Worm (Caenorhabditis elegans) whole organism, early embryonic: ENCODE measurements around the gene M142.5.

Source experiments
- ama-1 ChIP-seq: fragments of 150-350 bp; optimal IDR thresholded peaks from 2 replicates; lab custom pipeline; 2014
- hmg-4 ChIP-seq: fragments of 200-800 bp; sonication (Bioruptor generic); optimal IDR thresholded peaks from 2 replicates; lab custom pipeline; 2018; ENCODE audit warnings: mild to moderate bottlenecking, missing genetic modification characterization, missing compliant biosample characterization
- scrt-1 ChIP-seq: fragments of 200-800 bp; sonication (Bioruptor generic); IDR thresholded peaks from 2 replicates; pipeline ENCODE4 v1.3.6; 2022; ENCODE audit warnings: missing genetic modification characterization, missing compliant biosample characterization

DNA sequence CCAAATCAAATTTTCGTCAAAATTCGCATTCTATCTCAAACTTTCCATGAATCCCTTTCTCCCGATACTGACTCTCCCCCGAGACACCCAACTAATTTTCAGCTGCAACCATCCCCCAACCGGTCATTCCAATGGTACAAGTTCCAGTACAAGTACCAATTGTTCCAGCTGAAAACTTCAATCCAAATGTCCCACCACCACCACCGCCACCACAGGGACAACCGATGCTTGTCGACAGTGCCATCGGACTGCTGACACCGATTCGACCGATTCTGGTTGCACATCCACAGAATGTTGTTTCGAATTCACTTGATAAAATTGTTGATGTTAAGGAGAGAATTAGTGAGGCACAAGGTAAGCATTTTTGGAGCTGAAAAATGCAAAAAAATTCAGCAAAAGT is 14.5 kb downstream of the M142.5 start:
- TF ChIP-seq scrt-1, result no peak
- TF ChIP-seq hmg-4 (GFP tag; lab: Kevin White, UChicago), result no peak
- TF ChIP-seq ama-1, result no peak
